Fruit fly (Drosophila melanogaster) whole organism, prepupa: ENCODE data around the gene CG31663.

Source experiments
- Blimp-1 ChIP-seq: fragments of 200-800 bp; sonication (Bioruptor generic); optimal IDR thresholded peaks from 3 replicates; lab custom pipeline; 2017; ENCODE audit warnings: missing biosample characterization, missing genetic modification characterization, mild to moderate bottlenecking, moderate library complexity, missing genetic modification reagents
- CG11294 ChIP-seq: fragments of 200-800 bp; sonication (Bioruptor generic); IDR thresholded peaks from 2 replicates; pipeline ENCODE4 v1.3.6; 2022; ENCODE audit warnings: missing biosample characterization, missing genetic modification characterization
- CG16779 ChIP-seq: fragments of 200-800 bp; sonication (Bioruptor generic); optimal IDR thresholded peaks from 3 replicates; lab custom pipeline; 2017; ENCODE audit warnings: missing biosample characterization, mild to moderate bottlenecking, missing genetic modification characterization
- CG3032 ChIP-seq: fragments of 200-800 bp; optimal IDR thresholded peaks from 2 replicates; lab custom pipeline; 2019; ENCODE audit warnings: missing biosample characterization, mild to moderate bottlenecking, missing genetic modification characterization, moderate library complexity
- CG34406 ChIP-seq: fragments of 200-800 bp; sonication (Bioruptor generic); optimal IDR thresholded peaks from 3 replicates; lab custom pipeline; 2016; ENCODE audit warnings: missing biosample characterization, missing genetic modification characterization
- CG6792 ChIP-seq: fragments of 200-800 bp; sonication (Bioruptor generic); optimal IDR thresholded peaks from 3 replicates; lab custom pipeline; 2016; ENCODE audit warnings: missing biosample characterization, missing genetic modification characterization
- Eip78C ChIP-seq: fragments of 200-800 bp; sonication (Bioruptor generic); peaks from one replicate; lab custom pipeline; 2016; ENCODE audit warnings: missing biosample characterization, missing genetic modification characterization
- Hr4 ChIP-seq: fragments of 200-800 bp; sonication (Bioruptor generic); optimal IDR thresholded peaks from 3 replicates; lab custom pipeline; 2016; ENCODE audit warnings: missing biosample characterization, missing genetic modification characterization
- achi ChIP-seq: fragments of 200-800 bp; sonication (Bioruptor generic); optimal IDR thresholded peaks from 3 replicates; lab custom pipeline; 2016; ENCODE audit warnings: missing biosample characterization, missing genetic modification characterization
- pdm3 ChIP-seq: fragments of 200-800 bp; sonication (Bioruptor generic); optimal IDR thresholded peaks from 3 replicates; lab custom pipeline; 2016; ENCODE audit warnings: missing biosample characterization, missing genetic modification characterization
- topi ChIP-seq: fragments of 200-800 bp; sonication (Bioruptor generic); optimal IDR thresholded peaks from 3 replicates; lab custom pipeline; 2016; ENCODE audit warnings: missing biosample characterization, missing genetic modification characterization

- TF ChIP-seq topi (GFP tag; lab: Kevin White, UChicago) (no peak), CG34406 (GFP tag; lab: Kevin White, UChicago) (no peak), CG11294 (GFP tag; lab: Robert Waterston, UW) (no peak), Eip78C (GFP tag; lab: Kevin White, UChicago) (no peak), CG3032 (no peak), Blimp-1 (no peak), achi (no peak), CG16779 (tag; lab: Kevin White, UChicago) (no peak), pdm3 (GFP tag; lab: Kevin White, UChicago) (no peak), Hr4 (GFP tag; lab: Kevin White, UChicago) (no peak), CG6792 (GFP tag; lab: Kevin White, UChicago) (no peak)
These were observed 42.6 kb upstream of the CG31663 start for dm6 chr2L:1923846-1924245.
